Fruit fly (Drosophila melanogaster) whole organism, prepupa: Measurements from ENCODE around the gene CG5561.

Source experiments
- CG10631 ChIP-seq: fragments of 200-800 bp; sonication (Bioruptor generic); optimal IDR thresholded peaks from 2 replicates; lab custom pipeline; 2016; ENCODE audit warnings: missing biosample characterization, missing genetic modification characterization
- CG10669 ChIP-seq: fragments of 200-800 bp; sonication (Bioruptor generic); optimal IDR thresholded peaks from 3 replicates; lab custom pipeline; 2018; ENCODE audit warnings: missing biosample characterization, mild to moderate bottlenecking, missing genetic modification characterization, moderate library complexity
- CG11294 ChIP-seq: fragments of 200-800 bp; sonication (Bioruptor generic); IDR thresholded peaks from 2 replicates; pipeline ENCODE4 v1.3.6; 2022; ENCODE audit warnings: missing biosample characterization, missing genetic modification characterization
- CG16779 ChIP-seq: fragments of 200-800 bp; sonication (Bioruptor generic); optimal IDR thresholded peaks from 3 replicates; lab custom pipeline; 2017; ENCODE audit warnings: missing biosample characterization, mild to moderate bottlenecking, missing genetic modification characterization
- CG3032 ChIP-seq: fragments of 200-800 bp; optimal IDR thresholded peaks from 2 replicates; lab custom pipeline; 2019; ENCODE audit warnings: missing biosample characterization, mild to moderate bottlenecking, missing genetic modification characterization, moderate library complexity
- CG31627 ChIP-seq: fragments of 200-800 bp; sonication (Bioruptor generic); optimal IDR thresholded peaks from 3 replicates; lab custom pipeline; 2016; ENCODE audit warnings: missing biosample characterization, missing genetic modification characterization
- CG32006 ChIP-seq: fragments of 200-800 bp; sonication (Bioruptor generic); optimal IDR thresholded peaks from 3 replicates; lab custom pipeline; 2017; ENCODE audit warnings: missing biosample characterization, mild to moderate bottlenecking, missing genetic modification characterization
- CG3919 ChIP-seq: fragments of 200-800 bp; sonication (Bioruptor generic); optimal IDR thresholded peaks from 3 replicates; lab custom pipeline; 2016; ENCODE audit warnings: missing biosample characterization, missing genetic modification characterization
- CG4318 ChIP-seq: fragments of 200-800 bp; sonication (Bioruptor generic); optimal IDR thresholded peaks from 3 replicates; lab custom pipeline; 2017; ENCODE audit warnings: missing biosample characterization, mild to moderate bottlenecking, missing genetic modification characterization
- CG6163 ChIP-seq: fragments of 200-800 bp; sonication (Bioruptor generic); IDR thresholded peaks from 3 replicates; pipeline ENCODE4 v1.3.6; 2022; ENCODE audit warnings: missing biosample characterization, missing genetic modification characterization
- CG6276 ChIP-seq: fragments of 200-800 bp; sonication (Bioruptor generic); optimal IDR thresholded peaks from 2 replicates; lab custom pipeline; 2017; ENCODE audit warnings: missing biosample characterization, mild to moderate bottlenecking, missing genetic modification characterization
- CG6808 ChIP-seq: fragments of 200-800 bp; sonication (Bioruptor generic); optimal IDR thresholded peaks from 3 replicates; lab custom pipeline; 2017; ENCODE audit warnings: missing biosample characterization, missing genetic modification characterization, mild to moderate bottlenecking, moderate library complexity, missing genetic modification reagents
- CG9139 ChIP-seq: fragments of 200-800 bp; sonication (Bioruptor generic); optimal IDR thresholded peaks from 3 replicates; lab custom pipeline; 2017; ENCODE audit warnings: missing biosample characterization, mild to moderate bottlenecking, missing genetic modification characterization
- Eip75B ChIP-seq: fragments of 200-800 bp; sonication (Bioruptor generic); optimal IDR thresholded peaks from 3 replicates; lab custom pipeline; 2016; ENCODE audit warnings: missing biosample characterization, missing genetic modification characterization
- Eip78C ChIP-seq: fragments of 200-800 bp; sonication (Bioruptor generic); peaks from one replicate; lab custom pipeline; 2016; ENCODE audit warnings: missing biosample characterization, missing genetic modification characterization
- Eip93F ChIP-seq: fragments of 200-800 bp; sonication (Bioruptor generic); optimal IDR thresholded peaks from 2 replicates; lab custom pipeline; 2016; ENCODE audit warnings: missing biosample characterization, mild to moderate bottlenecking, missing genetic modification characterization
- Ets21C ChIP-seq: fragments of 200-800 bp; sonication (Bioruptor generic); optimal IDR thresholded peaks from 3 replicates; lab custom pipeline; 2016; ENCODE audit warnings: missing biosample characterization, missing genetic modification characterization
- Ets96B ChIP-seq: fragments of 200-800 bp; optimal IDR thresholded peaks from 2 replicates; lab custom pipeline; 2019; ENCODE audit warnings: missing biosample characterization, mild to moderate bottlenecking, missing genetic modification characterization, moderate library complexity
- Gug ChIP-seq: fragments of 200-800 bp; sonication (Bioruptor generic); IDR thresholded peaks from 2 replicates; pipeline ENCODE4 v1.3.6; 2022; ENCODE audit warnings: missing biosample characterization, missing genetic modification characterization
- Hr38 ChIP-seq: sonication (Bioruptor generic); optimal IDR thresholded peaks from 2 replicates; lab custom pipeline; 2016; ENCODE audit warnings: missing biosample characterization, missing genetic modification characterization
- Hr39 ChIP-seq: fragments of 200-800 bp; sonication (Bioruptor generic); optimal IDR thresholded peaks from 2 replicates; lab custom pipeline; 2016; ENCODE audit warnings: missing biosample characterization, missing genetic modification characterization
- Hr4 ChIP-seq: fragments of 200-800 bp; sonication (Bioruptor generic); optimal IDR thresholded peaks from 3 replicates; lab custom pipeline; 2016; ENCODE audit warnings: missing biosample characterization, missing genetic modification characterization
- Lpt ChIP-seq: fragments of 200-800 bp; sonication (Bioruptor generic); optimal IDR thresholded peaks from 3 replicates; lab custom pipeline; 2016; ENCODE audit warnings: missing biosample characterization, missing genetic modification characterization
- Met ChIP-seq: fragments of 200-800 bp; sonication (Bioruptor generic); optimal IDR thresholded peaks from 3 replicates; lab custom pipeline; 2016; ENCODE audit warnings: missing biosample characterization, missing genetic modification characterization
- OdsH ChIP-seq: fragments of 200-800 bp; sonication (Bioruptor generic); optimal IDR thresholded peaks from 3 replicates; lab custom pipeline; 2016; ENCODE audit warnings: missing biosample characterization, missing genetic modification characterization
- Sox102F ChIP-seq: fragments of 200-800 bp; sonication (Bioruptor generic); optimal IDR thresholded peaks from 2 replicates; lab custom pipeline; 2016; ENCODE audit warnings: missing biosample characterization, mild to moderate bottlenecking, missing genetic modification characterization
- Sox14 ChIP-seq: fragments of 200-800 bp; sonication (Bioruptor generic); optimal IDR thresholded peaks from 3 replicates; lab custom pipeline; 2016; ENCODE audit warnings: missing biosample characterization, missing genetic modification characterization
- Sox15 ChIP-seq: fragments of 200-800 bp; sonication (Bioruptor generic); optimal IDR thresholded peaks from 3 replicates; lab custom pipeline; 2016; ENCODE audit warnings: missing biosample characterization, missing genetic modification characterization
- achi ChIP-seq: fragments of 200-800 bp; sonication (Bioruptor generic); optimal IDR thresholded peaks from 3 replicates; lab custom pipeline; 2016; ENCODE audit warnings: missing biosample characterization, missing genetic modification characterization
- acj6 ChIP-seq: fragments of 200-800 bp; sonication (Bioruptor generic); optimal IDR thresholded peaks from 3 replicates; lab custom pipeline; 2016; ENCODE audit warnings: missing biosample characterization, missing genetic modification characterization
- cyc ChIP-seq: fragments of 200-800 bp; sonication (Bioruptor generic); optimal IDR thresholded peaks from 3 replicates; lab custom pipeline; 2016; ENCODE audit warnings: missing biosample characterization, missing genetic modification characterization
- dac ChIP-seq: fragments of 200-800 bp; sonication (Bioruptor generic); optimal IDR thresholded peaks from 2 replicates; lab custom pipeline; 2017; ENCODE audit warnings: missing biosample characterization, mild to moderate bottlenecking, missing genetic modification characterization
- dsx ChIP-seq: fragments of 200-800 bp; optimal IDR thresholded peaks from 3 replicates; lab custom pipeline; 2019; ENCODE audit warnings: missing biosample characterization, mild to moderate bottlenecking, missing genetic modification characterization, moderate library complexity; ENCODE audit not compliant: poor library complexity, severe bottlenecking
- eg ChIP-seq: fragments of 200-800 bp; sonication (Bioruptor generic); IDR thresholded peaks from 3 replicates; pipeline ENCODE4 v1.3.6; 2022; ENCODE audit warnings: missing biosample characterization, missing genetic modification characterization
- esn ChIP-seq: fragments of 200-800 bp; sonication (Bioruptor generic); optimal IDR thresholded peaks from 2 replicates; lab custom pipeline; 2016; ENCODE audit warnings: missing biosample characterization, mild to moderate bottlenecking, missing genetic modification characterization, moderate library complexity
- fd59A ChIP-seq: fragments of 200-800 bp; sonication (Bioruptor generic); optimal IDR thresholded peaks from 2 replicates; lab custom pipeline; 2017; ENCODE audit warnings: missing biosample characterization, mild to moderate bottlenecking, missing genetic modification characterization, missing genetic modification reagents
- fd85E ChIP-seq: fragments of 200-800 bp; sonication (Bioruptor generic); optimal IDR thresholded peaks from 3 replicates; lab custom pipeline; 2016; ENCODE audit warnings: missing biosample characterization, missing genetic modification characterization
- lz ChIP-seq: fragments of 200-800 bp; sonication (Bioruptor generic); optimal IDR thresholded peaks from 3 replicates; lab custom pipeline; 2016; ENCODE audit warnings: missing biosample characterization, missing genetic modification characterization
- salr ChIP-seq, 2 experiments: fragments of 200-800 bp; sonication (Bioruptor generic); optimal IDR thresholded peaks; 3 replicates each; lab custom pipeline; 2016 to 2018; ENCODE audit warnings: missing biosample characterization in 2 of 2, missing genetic modification characterization in 2 of 2, mild to moderate bottlenecking in 1 of 2
- ss ChIP-seq, 2 experiments: fragments of 200-800 bp; sonication (Bioruptor generic); optimal IDR thresholded peaks; 2 replicates in 1 of 2; 3 replicates in 1 of 2; lab custom pipeline; 2017 to 2018; ENCODE audit warnings: mild to moderate bottlenecking in 2 of 2, missing biosample characterization in 2 of 2, missing genetic modification characterization in 2 of 2, moderate library complexity in 1 of 2
- topi ChIP-seq: fragments of 200-800 bp; sonication (Bioruptor generic); optimal IDR thresholded peaks from 3 replicates; lab custom pipeline; 2016; ENCODE audit warnings: missing biosample characterization, missing genetic modification characterization
- vri ChIP-seq: fragments of 200-800 bp; sonication (Bioruptor generic); optimal IDR thresholded peaks from 3 replicates; lab custom pipeline; 2016; ENCODE audit warnings: missing biosample characterization, mild to moderate bottlenecking, missing genetic modification characterization

The CG5561 gene

DNA sequence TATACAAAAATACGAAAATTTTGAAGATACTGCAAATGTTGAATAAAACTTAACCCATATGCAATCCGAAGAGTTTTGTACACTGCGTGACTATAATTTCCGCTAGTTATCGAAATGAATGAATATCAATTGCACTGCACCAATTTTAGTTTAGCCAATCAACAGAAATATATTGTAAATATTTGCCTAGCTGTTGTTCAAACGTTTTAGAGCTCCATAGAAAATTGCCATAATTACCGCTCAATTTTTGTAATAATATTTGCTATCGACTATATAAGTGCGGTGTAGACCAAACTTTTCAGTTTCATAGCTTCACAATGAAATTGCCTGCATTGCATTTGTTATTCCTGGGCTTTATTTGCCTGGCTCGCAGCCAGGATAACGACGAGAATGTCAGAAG lies 25.0 kb downstream of the CG5561 start, which contains the start of gene a5:
a5 (plus strand) TSS at position 301 of the 400 bp plus-strand sequence.
- no peak for TF ChIP-seq achi (GFP tag; lab: Kevin White, UChicago)
- no peak for TF ChIP-seq Lpt
- no peak for TF ChIP-seq Eip78C (GFP tag; lab: Kevin White, UChicago)
- no peak for TF ChIP-seq Met
- no peak for TF ChIP-seq CG10631
- TF ChIP-seq Hr38 (GFP tag; lab: Kevin White, UChicago), result no peak
- no peak for TF ChIP-seq CG32006 (GFP tag; lab: Kevin White, UChicago)
- TF ChIP-seq, all 60 proteins: peak for 0

- TF ChIP-seq Eip78C (GFP tag; lab: Kevin White, UChicago), result peak; percentile 41
- TF ChIP-seq OdsH (GFP tag; lab: Kevin White, UChicago), result peak; percentile 2
- no peak for TF ChIP-seq dsx (GFP tag; lab: Kevin White, UChicago)
- no peak for TF ChIP-seq Hr38 (GFP tag; lab: Kevin White, UChicago)
Observed at dm6 chr2L:1316422-1316821, 37.5 kb downstream of the CG5561 start.

- TF ChIP-seq CG32006 (GFP tag; lab: Kevin White, UChicago), result peak; percentile 18
- TF ChIP-seq Hr4, result peak; percentile 7
- TF ChIP-seq CG3032 (tag; lab: Kevin White, UChicago), result peak; percentile 15
- peak; percentile 70 for TF ChIP-seq eg (GFP tag; lab: Robert Waterston, UW)
- peak; percentile 63 for TF ChIP-seq Eip78C (GFP tag; lab: Kevin White, UChicago)
- TF ChIP-seq CG10669 (GFP tag; lab: Kevin White, UChicago), result peak; percentile 8
- no peak for TF ChIP-seq dsx (GFP tag; lab: Kevin White, UChicago)
- TF ChIP-seq CG3919 (GFP tag; lab: Kevin White, UChicago), result peak; percentile 8
- peak; percentile 61 for TF ChIP-seq CG6163 (GFP tag; lab: Robert Waterston, UW)
- no peak for TF ChIP-seq Sox102F (GFP tag; lab: Kevin White, UChicago)
- no peak for TF ChIP-seq achi (GFP tag; lab: Kevin White, UChicago)
- peak; percentile 8 for TF ChIP-seq Ets96B (tag; lab: Kevin White, UChicago)
- TF ChIP-seq CG6276, result no peak
Observed at dm6 chr2L:1315283-1315682, 38.6 kb downstream of the CG5561 start.

DNA sequence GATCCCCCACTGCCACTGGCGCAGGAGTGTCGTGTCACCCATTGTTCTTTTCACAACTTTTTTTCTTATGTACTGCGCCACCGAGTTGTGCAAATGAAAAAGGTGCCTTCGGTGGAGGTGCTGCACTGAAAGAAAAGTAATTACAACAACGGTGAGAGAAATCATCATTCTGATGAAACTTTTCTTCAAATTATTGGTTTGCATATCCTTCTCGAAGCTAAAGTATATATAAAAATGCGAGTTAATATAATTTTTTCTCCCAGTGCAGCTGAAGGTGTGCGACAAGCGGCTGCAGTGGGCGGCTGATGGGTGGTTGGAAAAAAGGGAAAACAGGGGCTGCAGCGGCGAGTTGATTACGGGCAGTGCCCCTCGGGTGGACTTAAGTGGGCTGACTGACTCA lies 41.6 kb downstream of the CG5561 start:
- TF ChIP-seq CG32006 (GFP tag; lab: Kevin White, UChicago) (peak; percentile 35), Eip93F (GFP tag; lab: Kevin White, UChicago) (no peak), CG11294 (GFP tag; lab: Robert Waterston, UW) (no peak), CG6276 (no peak), CG3032 (tag; lab: Kevin White, UChicago) (peak; percentile 30), esn (peak; percentile 59), Gug (GFP tag; lab: Robert Waterston, UW) (peak; percentile 36; the same call in 1 of the 2 replicates), lz (GFP tag; lab: Kevin White, UChicago) (peak; percentile 52), CG31627 (GFP tag; lab: Kevin White, UChicago) (peak; percentile 30), Hr39 (GFP tag; lab: Kevin White, UChicago) (peak; percentile 28), CG4318 (GFP tag; lab: Kevin White, UChicago) (no peak), dac (GFP tag; lab: Kevin White, UChicago) (no peak), CG3919 (GFP tag; lab: Kevin White, UChicago) (peak; percentile 35), CG9139 (no peak), Met (peak; percentile 40), Eip78C (GFP tag; lab: Kevin White, UChicago) (peak; percentile 76), Hr38 (GFP tag; lab: Kevin White, UChicago) (no peak), fd85E (GFP tag; lab: Kevin White, UChicago) (no peak), Sox102F (GFP tag; lab: Kevin White, UChicago) (peak; percentile 40), achi (GFP tag; lab: Kevin White, UChicago) (peak; percentile 36), salr (GFP tag; optimal IDR thresholded peaks at IDR 0.05; lab: Kevin White, UChicago) (no peak), CG6808 (GFP tag; lab: Kevin White, UChicago) (peak; percentile 35), CG16779 (peak; percentile 12), Lpt (no peak), ss (GFP tag; optimal IDR thresholded peaks at IDR 0.05; lab: Kevin White, UChicago) (peak in 1 of 2 experiments; percentile 47), acj6 (peak; percentile 25), topi (peak; percentile 41), dsx (GFP tag; lab: Kevin White, UChicago) (peak; percentile 50), OdsH (GFP tag; lab: Kevin White, UChicago) (peak; percentile 21), Ets21C (peak; percentile 20), fd59A (GFP tag; lab: Kevin White, UChicago) (peak; percentile 46), Eip75B (GFP tag; lab: Kevin White, UChicago) (peak; percentile 40), vri (no peak), Sox14 (GFP tag; lab: Kevin White, UChicago) (peak; percentile 32), cyc (GFP tag; lab: Kevin White, UChicago) (peak; percentile 20), eg (GFP tag; lab: Robert Waterston, UW) (peak; percentile 57; the same call in 2 of the 3 replicates), Sox15 (GFP tag; lab: Kevin White, UChicago) (no peak), CG10669 (GFP tag; lab: Kevin White, UChicago) (peak; percentile 53)
